Fruit fly (Drosophila melanogaster): ENCODE data around the gene Kat60.

Gene Kat60

DNA sequence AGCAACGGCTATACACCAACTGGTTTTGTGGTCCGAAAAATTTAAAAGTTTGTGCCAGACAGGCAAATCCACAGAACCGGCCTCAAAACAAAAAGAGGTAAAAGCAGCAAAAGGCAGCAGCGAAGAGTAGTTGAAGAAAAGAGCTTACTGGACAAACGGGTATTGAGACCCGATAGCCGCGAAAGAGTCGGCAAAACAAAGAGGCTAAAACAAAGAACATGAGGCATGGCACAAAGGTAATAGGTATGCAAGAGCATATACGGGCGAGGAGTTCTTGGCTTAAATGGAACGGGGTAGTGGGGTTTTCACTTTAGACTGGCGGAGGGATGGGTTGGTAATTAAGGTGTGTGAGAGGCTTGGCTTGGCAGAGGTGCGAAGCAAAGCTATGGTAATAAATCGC is 49.1 kb upstream of the Kat60 start (continued):
- TF ChIP-seq CG8319 (GFP tag; optimal IDR thresholded peaks at IDR 0.05) (no peak), CG10669 (GFP tag; optimal IDR thresholded peaks at IDR 0.05) (no peak), net (GFP tag; optimal IDR thresholded peaks at IDR 0.05) (peak; percentile 8), Hr38 (GFP tag; optimal IDR thresholded peaks at IDR 0.05) (no peak), Hr4 (GFP tag; optimal IDR thresholded peaks at IDR 0.05) (no peak), Sox14 (GFP tag; optimal IDR thresholded peaks at IDR 0.05) (peak; percentile 70), spab (GFP tag; optimal IDR thresholded peaks at IDR 0.05) (no peak), Sox102F (GFP tag; optimal IDR thresholded peaks at IDR 0.05) (peak; percentile 55), pdm3 (GFP tag; optimal IDR thresholded peaks at IDR 0.05) (peak; percentile 33), CG6163 (GFP tag; IDR thresholded peaks at IDR 0.05) (peak; percentile 90; the same call in 2 of the 3 replicates), fd85E (GFP tag; optimal IDR thresholded peaks at IDR 0.05) (no peak), fkh (GFP tag; optimal IDR thresholded peaks at IDR 0.05) (no peak)

dm6 chr3R:5280380-5280779 is 48.4 kb upstream of the Kat60 start:
- TF ChIP-seq dsx (GFP tag; optimal IDR thresholded peaks at IDR 0.05; ENCODE audit: poor library complexity, severe bottlenecking) (no peak), Lpt (GFP tag; optimal IDR thresholded peaks at IDR 0.05) (no peak), achi (GFP tag; optimal IDR thresholded peaks at IDR 0.05) (no peak), Sox15 (GFP tag; optimal IDR thresholded peaks at IDR 0.05) (no peak), CG11902 (GFP tag; optimal IDR thresholded peaks at IDR 0.05) (no peak), CG31627 (GFP tag; optimal IDR thresholded peaks at IDR 0.05) (no peak), spab (GFP tag; optimal IDR thresholded peaks at IDR 0.05) (no peak), Smox (GFP tag; optimal IDR thresholded peaks at IDR 0.05) (no peak), CG32006 (GFP tag; optimal IDR thresholded peaks at IDR 0.05) (no peak), CG3032 (tag; optimal IDR thresholded peaks at IDR 0.05) (no peak), CG6276 (GFP tag; optimal IDR thresholded peaks at IDR 0.05) (no peak), CG3919 (GFP tag; optimal IDR thresholded peaks at IDR 0.05) (no peak), Eip75B (GFP tag; optimal IDR thresholded peaks at IDR 0.05) (no peak), OdsH (GFP tag; optimal IDR thresholded peaks at IDR 0.05) (no peak), cyc (GFP tag; optimal IDR thresholded peaks at IDR 0.05) (no peak), Hr4 (GFP tag; optimal IDR thresholded peaks at IDR 0.05) (no peak), esn (GFP tag; optimal IDR thresholded peaks at IDR 0.05) (no peak), CG6163 (GFP tag; IDR thresholded peaks at IDR 0.05) (no peak)

dm6 chr3R:5279609-5280164 is 47.7 kb upstream of the Kat60 start:
- TF ChIP-seq CG10669 (GFP tag; optimal IDR thresholded peaks at IDR 0.05): no peak
- TF ChIP-seq vri (GFP tag; optimal IDR thresholded peaks at IDR 0.05): no peak
- TF ChIP-seq CG8319 (GFP tag; optimal IDR thresholded peaks at IDR 0.05): no peak

DNA sequence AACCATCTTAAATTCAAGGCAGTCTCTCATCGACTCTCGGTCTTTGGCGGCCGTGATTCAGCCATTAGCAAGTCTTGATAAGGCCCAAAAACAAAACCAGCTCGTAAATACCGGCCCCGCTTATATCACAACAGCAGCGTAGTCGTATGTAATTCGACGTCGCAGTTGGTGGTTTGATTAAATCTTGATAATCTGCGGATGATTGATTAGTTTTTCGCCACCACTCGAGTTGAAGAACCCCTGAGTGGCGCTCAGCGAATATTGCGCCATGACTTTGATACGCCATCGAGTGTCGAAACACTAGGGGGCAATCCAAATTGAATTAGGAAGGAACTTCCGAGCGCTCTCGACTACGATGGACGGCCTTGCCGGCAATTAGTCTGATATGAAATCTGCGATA is 46.6 kb upstream of the Kat60 start:
- TF ChIP-seq CG8632 (GFP tag; optimal IDR thresholded peaks at IDR 0.05): no peak
- TF ChIP-seq CG6854 (GFP tag; optimal IDR thresholded peaks at IDR 0.05): no peak
- TF ChIP-seq svp (GFP tag): no peak
- peak; percentile 81 for TF ChIP-seq vri (GFP tag; optimal IDR thresholded peaks at IDR 0.05)
- TF ChIP-seq fd59A (GFP tag; optimal IDR thresholded peaks at IDR 0.05): no peak

- TF ChIP-seq CG7368 (GFP tag; optimal IDR thresholded peaks at IDR 0.05): no peak
- no peak for TF ChIP-seq CG1621 (tag; optimal IDR thresholded peaks at IDR 0.05)
- no peak for TF ChIP-seq CG10669 (GFP tag; optimal IDR thresholded peaks at IDR 0.05)
- TF ChIP-seq acj6 (GFP tag; optimal IDR thresholded peaks at IDR 0.05): no peak
- no peak for TF ChIP-seq CG10631 (GFP tag; optimal IDR thresholded peaks at IDR 0.05)
- no peak for TF ChIP-seq Eip75B (GFP tag; optimal IDR thresholded peaks at IDR 0.05)
- no peak for TF ChIP-seq CG4318 (GFP tag; optimal IDR thresholded peaks at IDR 0.05)
- TF ChIP-seq CG6163 (GFP tag; IDR thresholded peaks at IDR 0.05): no peak
- no peak for TF ChIP-seq Ets21C (GFP tag; optimal IDR thresholded peaks at IDR 0.05)
- no peak for TF ChIP-seq CG6792 (GFP tag; optimal IDR thresholded peaks at IDR 0.05)
- no peak for TF ChIP-seq CG6276 (GFP tag; optimal IDR thresholded peaks at IDR 0.05)
- no peak for TF ChIP-seq Sox14 (GFP tag; optimal IDR thresholded peaks at IDR 0.05)
- TF ChIP-seq CG11762 (GFP tag; optimal IDR thresholded peaks at IDR 0.05; ENCODE audit: insufficient read depth): no peak
- no peak for TF ChIP-seq CG15336 (GFP tag; IDR thresholded peaks at IDR 0.05)
- TF ChIP-seq CG34406 (GFP tag; optimal IDR thresholded peaks at IDR 0.05): no peak
- TF ChIP-seq eg (GFP tag; IDR thresholded peaks at IDR 0.05): no peak
- no peak for TF ChIP-seq CG3919 (GFP tag; optimal IDR thresholded peaks at IDR 0.05)
- no peak for TF ChIP-seq CG6808 (GFP tag; optimal IDR thresholded peaks at IDR 0.05)
- no peak for TF ChIP-seq topi (GFP tag; optimal IDR thresholded peaks at IDR 0.05)
Observed at dm6 chr3R:5277735-5278134, 45.7 kb upstream of the Kat60 start, which contains the start of gene CG31538. Gene CG31538, minus strand, starts transcription at chr3R:5277835.

Measured in whole organism, prepupa.